Fruit fly (Drosophila melanogaster) S2 (cell line): ENCODE results near the gene wus.

Experiments used
- CG8478 ChIP-seq: fragments of >200 bp; optimal IDR thresholded peaks from 2 replicates; lab custom pipeline; 2018
- CTCF ChIP-seq, 2 experiments: fragments of >200 bp; optimal IDR thresholded peaks; 2 replicates each; lab custom pipeline; 2018

- no peak for TF ChIP-seq CG8478 (lab: Kevin White, UChicago)
- no peak for TF ChIP-seq CTCF (optimal IDR thresholded peaks at IDR 0.05; lab: Kevin White, UChicago)
Measured at dm6 chrX:16907009-16907408, 33.7 kb downstream of the wus start.
